Worm (Caenorhabditis elegans): ENCODE measurements around the gene exc-12.

DNA sequence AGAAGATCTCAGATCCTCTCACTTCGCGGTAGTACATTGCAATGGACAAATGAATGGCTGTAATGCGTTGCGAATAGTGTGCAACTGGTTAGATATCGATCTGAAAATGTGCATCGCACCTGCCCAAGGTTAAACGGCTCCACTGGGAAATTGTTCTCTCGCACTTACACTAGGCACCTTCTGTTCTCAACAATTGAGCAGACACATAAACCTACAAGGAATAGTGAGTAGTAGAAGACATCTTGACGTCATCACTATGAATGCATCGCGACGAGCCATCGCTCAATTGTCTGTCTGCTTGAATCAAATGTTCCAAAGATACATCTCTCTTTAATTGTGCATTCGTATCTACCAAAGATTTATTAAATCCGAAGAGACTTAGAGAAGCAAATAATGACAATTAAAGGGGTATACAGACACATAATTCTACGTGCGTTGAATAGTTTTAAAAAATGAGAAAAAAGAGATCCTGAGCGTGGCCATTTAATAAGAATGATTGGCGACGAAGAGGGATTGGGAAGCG is 7.2 kb downstream of the exc-12 start, which contains the start of gene T05D4.2:
- no peak for TF ChIP-seq saeg-2 (GFP tag; IDR thresholded peaks at IDR 0.05)
- no peak for TF ChIP-seq daf-8 (GFP tag; IDR thresholded peaks at IDR 0.05)
- TF ChIP-seq zfp-3 (GFP tag; conservative IDR thresholded peaks at IDR 0.05) = no peak
- TF ChIP-seq daf-12 (tag; optimal IDR thresholded peaks at IDR 0.05) = no peak
- TF ChIP-seq zag-1 (tag; optimal IDR thresholded peaks at IDR 0.05) = no peak
- TF ChIP-seq lin-39 (tag; optimal IDR thresholded peaks at IDR 0.05) = no peak
- TF ChIP-seq mdl-1 (tag; optimal IDR thresholded peaks at IDR 0.05) = no peak
- no peak for TF ChIP-seq dpl-1 (GFP tag; optimal IDR thresholded peaks at IDR 0.05)
- no peak for TF ChIP-seq unc-39 (tag; optimal IDR thresholded peaks at IDR 0.05)
- TF ChIP-seq lin-15B (tag; optimal IDR thresholded peaks at IDR 0.05) = no peak
- TF ChIP-seq nhr-237 (tag; optimal IDR thresholded peaks at IDR 0.05) = no peak
- TF ChIP-seq skn-1 (tag; optimal IDR thresholded peaks at IDR 0.05) = no peak
- no peak for TF ChIP-seq F10B5.3 (tag; optimal IDR thresholded peaks at IDR 0.05)
- no peak for TF ChIP-seq lim-7 (GFP tag; IDR thresholded peaks at IDR 0.05)
